Fruit fly (Drosophila melanogaster): Measurements from ENCODE around the gene CG43147.

DNA sequence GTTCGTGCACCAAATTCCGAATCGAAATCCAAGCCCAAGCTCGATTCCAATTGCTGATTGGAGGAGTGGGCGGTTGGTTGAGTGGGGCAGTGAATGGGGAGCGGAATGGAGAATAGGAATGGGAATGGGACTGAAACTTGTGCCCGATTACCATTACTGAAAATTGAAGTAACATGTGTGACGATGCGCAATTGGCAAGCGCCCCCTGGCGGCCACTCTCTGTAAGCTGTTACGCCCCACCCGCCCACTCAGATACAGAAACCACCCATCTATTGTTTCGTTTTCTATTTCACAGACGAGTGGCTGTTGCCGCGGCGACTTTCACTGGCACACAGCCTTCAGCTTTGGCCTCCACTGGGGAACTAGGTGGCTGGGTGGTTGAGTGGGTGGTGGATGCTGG lies 28.7 kb downstream of the CG43147 start:
- TF ChIP-seq Dfd (GFP tag; optimal IDR thresholded peaks at IDR 0.05) = no peak
- TF ChIP-seq sage (GFP tag; optimal IDR thresholded peaks at IDR 0.05) = no peak
- TF ChIP-seq Dif (GFP tag; optimal IDR thresholded peaks at IDR 0.05; ENCODE audit: partially characterized antibody) = no peak
- no peak for TF ChIP-seq h (GFP tag; optimal IDR thresholded peaks at IDR 0.05)
- no peak for TF ChIP-seq dl (GFP tag; optimal IDR thresholded peaks at IDR 0.05; ENCODE audit: insufficient read depth in 1 of 2, partially characterized antibody in 2 of 2)
- no peak for TF ChIP-seq psq (GFP tag; optimal IDR thresholded peaks at IDR 0.05)
- TF ChIP-seq fru (GFP tag; optimal IDR thresholded peaks at IDR 0.05) = no peak
- TF ChIP-seq woc (GFP tag; optimal IDR thresholded peaks at IDR 0.05) = no peak
- TF ChIP-seq Myc (optimal IDR thresholded peaks at IDR 0.05) = no peak
- TF ChIP-seq Vsx2 (GFP tag; optimal IDR thresholded peaks at IDR 0.05; ENCODE audit: partially characterized antibody) = no peak
- TF ChIP-seq GATAd (GFP tag; optimal IDR thresholded peaks at IDR 0.05) = no peak
- TF ChIP-seq jim (GFP tag; optimal IDR thresholded peaks at IDR 0.05) = no peak
- no peak for TF ChIP-seq Hr78 (GFP tag; optimal IDR thresholded peaks at IDR 0.05)
- no peak for TF ChIP-seq brk (GFP tag; optimal IDR thresholded peaks at IDR 0.05)

Measured in whole organism, wandering third instar larva.